Worm (Caenorhabditis elegans): Measurements from ENCODE around the gene Y43F8B.9.

- peak; percentile 24 for TF ChIP-seq nhr-28 (tag; optimal IDR thresholded peaks at IDR 0.05)
- TF ChIP-seq lsy-2 (tag; optimal IDR thresholded peaks at IDR 0.05): no peak
- TF ChIP-seq ztf-11 (tag; optimal IDR thresholded peaks at IDR 0.05): no peak
Observed at ce11 chrV:19433806-19434437, 44.0 kb upstream of the Y43F8B.9 start, which contains the start of gene C25F9.16.

All from whole organism, L4 larva.